Fruit fly (Drosophila melanogaster): ENCODE measurements around the gene ncd.

DNA sequence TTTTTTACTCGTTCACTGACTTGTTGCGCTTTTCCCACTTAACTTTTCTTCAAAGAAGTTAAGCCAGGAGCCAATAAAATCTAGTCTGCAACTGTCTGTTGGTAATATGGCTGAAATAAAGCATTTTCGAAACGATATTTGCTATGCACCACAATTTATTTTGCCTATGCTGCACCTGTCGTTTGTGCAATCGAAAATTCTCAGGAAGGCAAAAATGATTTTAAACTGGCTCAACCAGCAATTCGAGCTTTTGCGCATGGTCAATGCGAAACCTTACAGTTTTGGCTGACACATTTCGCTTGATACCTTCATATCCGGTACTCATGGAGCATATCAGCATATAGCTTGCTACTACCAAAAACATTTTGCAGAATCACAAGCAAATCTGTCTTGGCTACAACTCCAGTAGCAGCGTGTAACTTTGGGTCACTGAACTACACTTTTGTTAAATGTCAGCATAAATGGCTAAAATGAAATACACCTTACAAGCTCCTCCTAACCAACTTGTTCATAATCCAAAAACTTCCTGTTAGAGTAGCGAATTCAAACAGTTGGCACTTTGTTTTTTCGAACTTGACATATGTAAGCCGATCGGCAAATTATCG is 32.9 kb upstream of the ncd start:
- TF ChIP-seq Myc (optimal IDR thresholded peaks at IDR 0.05) (no peak), insv (optimal IDR thresholded peaks at IDR 0.05) (no peak), psq (optimal IDR thresholded peaks at IDR 0.05) (no peak), Sin3A (optimal IDR thresholded peaks at IDR 0.05) (no peak)

All from Kc167 (cell line).